Worm (Caenorhabditis elegans): Measurements from ENCODE around the gene Y38F1A.7.

The Y38F1A.7 gene

ce11 chrII:13007717-13008461 lies 10.3 kb upstream of the Y38F1A.7 start, which contains the start of gene oig-2:
Gene oig-2 (minus strand): TSS chrII:13008164.
- TF ChIP-seq hmg-1.1 (GFP tag; IDR thresholded peaks at IDR 0.05) (0 out of 2 replicates have a peak, but pooled peaks have one; percentile 26), aha-1 (tag) (peak; percentile 69), lsy-2 (tag; optimal IDR thresholded peaks at IDR 0.05) (no peak), unc-62 (GFP tag; optimal IDR thresholded peaks at IDR 0.05 in 1 of 2) (peak in 1 of 2 experiments; percentile 72), unc-62 (tag; optimal IDR thresholded peaks at IDR 0.05) (no peak), Y48G9A.11 (GFP tag; IDR thresholded peaks at IDR 0.05) (no peak)

ce11 chrII:13006283-13006682 lies 8.7 kb upstream of the Y38F1A.7 start:
- TF ChIP-seq nhr-48 (tag; optimal IDR thresholded peaks at IDR 0.05) (peak; percentile 49), sdz-12 (GFP tag; optimal IDR thresholded peaks at IDR 0.05) (no peak), ZK546.5 (tag; optimal IDR thresholded peaks at IDR 0.05) (no peak), hlh-30 (tag; optimal IDR thresholded peaks at IDR 0.05; ENCODE audit: insufficient read depth) (peak; percentile 74), dpl-1 (GFP tag; optimal IDR thresholded peaks at IDR 0.05) (no peak), unc-62 (GFP tag; optimal IDR thresholded peaks at IDR 0.05 in 1 of 2) (peak in 1 of 2 experiments; percentile 91), unc-62 (tag; optimal IDR thresholded peaks at IDR 0.05) (no peak), tag-97 (GFP tag; IDR thresholded peaks at IDR 0.05) (no peak), lsy-2 (tag; optimal IDR thresholded peaks at IDR 0.05) (peak in 1 of 2 experiments; percentile 45), mes-2 (tag; optimal IDR thresholded peaks at IDR 0.05; ENCODE audit: poor library complexity, severe bottlenecking) (no peak), php-3 (GFP tag; IDR thresholded peaks at IDR 0.05) (0 out of 2 replicates have a peak, but pooled peaks have one; percentile 29), lin-39 (tag; optimal IDR thresholded peaks at IDR 0.05) (no peak), madf-9 (GFP tag; conservative IDR thresholded peaks at IDR 0.05) (no peak), fos-1 (tag; optimal IDR thresholded peaks at IDR 0.05) (no peak), hif-1 (tag; optimal IDR thresholded peaks at IDR 0.05) (no peak), pha-4 (GFP tag; IDR thresholded peaks at IDR 0.05) (no peak), pha-4 (tag; optimal IDR thresholded peaks at IDR 0.05) (no peak), nhr-41 (GFP tag; IDR thresholded peaks at IDR 0.05) (no peak), nhr-76 (tag; optimal IDR thresholded peaks at IDR 0.05) (no peak), mdl-1 (tag; optimal IDR thresholded peaks at IDR 0.05) (peak in 1 of 2 experiments; percentile 63), ceh-32 (tag; optimal IDR thresholded peaks at IDR 0.05; ENCODE audit: poor library complexity) (no peak), mep-1 (tag; optimal IDR thresholded peaks at IDR 0.05) (peak; percentile 58), cey-2 (tag; optimal IDR thresholded peaks at IDR 0.05; ENCODE audit: borderline replicate concordance, insufficient read depth) (no peak), lim-7 (GFP tag; IDR thresholded peaks at IDR 0.05) (no peak), ztf-7 (tag; optimal IDR thresholded peaks at IDR 0.05) (no peak), skn-1 (tag; optimal IDR thresholded peaks at IDR 0.05) (no peak), nhr-28 (tag; optimal IDR thresholded peaks at IDR 0.05) (peak; percentile 93), mxl-3 (GFP tag; optimal IDR thresholded peaks at IDR 0.05) (peak; percentile 84), daf-16 (GFP tag; optimal IDR thresholded peaks at IDR 0.05) (no peak), daf-16 (tag; optimal IDR thresholded peaks at IDR 0.05) (peak; percentile 84), pqm-1 (tag; optimal IDR thresholded peaks at IDR 0.05) (peak; percentile 12), hlh-11 (tag; optimal IDR thresholded peaks at IDR 0.05) (peak; percentile 81), ama-1 (optimal IDR thresholded peaks at IDR 0.05) (no peak), set-16 (GFP tag; IDR thresholded peaks at IDR 0.05) (no peak), nhr-10 (tag; optimal IDR thresholded peaks at IDR 0.05) (no peak), Y5F2A.4 (GFP tag; optimal IDR thresholded peaks at IDR 0.05) (no peak), dve-1 (tag; optimal IDR thresholded peaks at IDR 0.05; ENCODE audit: insufficient read depth) (peak; percentile 91), unc-130 (GFP tag; optimal IDR thresholded peaks at IDR 0.05) (no peak), spr-1 (tag; optimal IDR thresholded peaks at IDR 0.05) (no peak), mxl-2 (GFP tag; conservative IDR thresholded peaks at IDR 0.05) (no peak), nhr-77 (tag; optimal IDR thresholded peaks at IDR 0.05) (peak; percentile 67), zfp-3 (GFP tag; conservative IDR thresholded peaks at IDR 0.05) (no peak), arid-1 (GFP tag; conservative IDR thresholded peaks at IDR 0.05) (no peak), dmd-6 (GFP tag; IDR thresholded peaks at IDR 0.05) (peak; percentile 74)

Measured in whole organism, L4 larva.